Worm (Caenorhabditis elegans): ENCODE data around the gene sre-11.

ce11 chrV:7693394-7693793 lies 9.6 kb upstream of the sre-11 start, which contains the start of gene C12D5.10:
- TF ChIP-seq sox-4 (tag; optimal IDR thresholded peaks at IDR 0.05) (no peak), isw-1 (GFP tag; IDR thresholded peaks at IDR 0.05) (no peak), dsc-1 (tag; optimal IDR thresholded peaks at IDR 0.05) (no peak), mdl-1 (tag; optimal IDR thresholded peaks at IDR 0.05) (no peak), pqm-1 (tag; optimal IDR thresholded peaks at IDR 0.05) (no peak), lin-39 (tag; optimal IDR thresholded peaks at IDR 0.05) (no peak), skn-1 (tag; optimal IDR thresholded peaks at IDR 0.05) (no peak), ztf-11 (tag; optimal IDR thresholded peaks at IDR 0.05) (no peak), elt-2 (tag; optimal IDR thresholded peaks at IDR 0.05) (no peak), nhr-28 (tag; optimal IDR thresholded peaks at IDR 0.05) (no peak)
